Fruit fly (Drosophila melanogaster) S2 (cell line): Measurements from ENCODE around the gene CG33159.

ENCODE experiments used
- CG8478 ChIP-seq: fragments of >200 bp; optimal IDR thresholded peaks from 2 replicates; lab custom pipeline; 2018
- CTCF ChIP-seq, 2 experiments: fragments of >200 bp; optimal IDR thresholded peaks; 2 replicates each; lab custom pipeline; 2018

dm6 chr3L:3169107-3169506, 35.1 kb downstream of the CG33159 start, which contains the start of the genes CG32278 and CG32281:
- TF ChIP-seq CG8478 (lab: Kevin White, UChicago) (no peak), CTCF (optimal IDR thresholded peaks at IDR 0.05; lab: Kevin White, UChicago) (no peak)
